Worm (Caenorhabditis elegans) whole organism, young adult: ENCODE results near the gene ZK856.6.

Experiments
- D2030.7 ChIP-seq: fragments of 200-800 bp; sonication (Bioruptor generic); IDR thresholded peaks from 2 replicates; pipeline ENCODE4 v1.3.6; 2022; ENCODE audit warnings: missing genetic modification reagents, missing genetic modification characterization, missing compliant biosample characterization
- F57A8.1 ChIP-seq: fragments of 200-800 bp; sonication (Bioruptor generic); optimal IDR thresholded peaks from 2 replicates; lab custom pipeline; 2018; ENCODE audit warnings: mild to moderate bottlenecking, missing genetic modification characterization, moderate library complexity, missing compliant biosample characterization
- K12H6.12 ChIP-seq: fragments of 200-800 bp; sonication (Bioruptor generic); optimal IDR thresholded peaks from 2 replicates; lab custom pipeline; 2018; ENCODE audit warnings: mild to moderate bottlenecking, missing genetic modification characterization, missing compliant biosample characterization
- T26A5.8 ChIP-seq: sonication (generic microtip); optimal IDR thresholded peaks from 2 replicates; lab custom pipeline; 2016; ENCODE audit warnings: missing genetic modification characterization, missing compliant biosample characterization
- Y67H2A.10 ChIP-seq: fragments of 200-800 bp; sonication (Bioruptor generic); conservative IDR thresholded peaks from 2 replicates; pipeline ENCODE4 v1.3.6; 2022; ENCODE audit warnings: missing genetic modification reagents, missing genetic modification characterization, missing compliant biosample characterization
- Y79H2A.3 ChIP-seq: fragments of 200-800 bp; sonication (Bioruptor generic); conservative IDR thresholded peaks from 2 replicates; pipeline ENCODE4 v1.3.6; 2022; ENCODE audit warnings: missing genetic modification reagents, missing genetic modification characterization, missing compliant biosample characterization
- ZK185.1 ChIP-seq: sonication (generic microtip); optimal IDR thresholded peaks from 2 replicates; lab custom pipeline; 2016; ENCODE audit warnings: mild to moderate bottlenecking, missing genetic modification characterization, missing compliant biosample characterization; ENCODE audit not compliant: poor library complexity, severe bottlenecking
- akir-1 ChIP-seq: fragments of 200-800 bp; sonication (Bioruptor generic); optimal IDR thresholded peaks from 2 replicates; lab custom pipeline; 2018; ENCODE audit warnings: mild to moderate bottlenecking, missing genetic modification characterization, moderate library complexity, missing compliant biosample characterization
- aptf-2 ChIP-seq: fragments of 200-800 bp; sonication (Bioruptor generic); conservative IDR thresholded peaks from 2 replicates; pipeline ENCODE4 v1.3.6; 2022; ENCODE audit warnings: missing genetic modification reagents, missing genetic modification characterization, missing compliant biosample characterization
- bed-1 ChIP-seq: fragments of 200-800 bp; sonication (Bioruptor generic); IDR thresholded peaks from 2 replicates; pipeline ENCODE4 v1.3.6; 2022; ENCODE audit warnings: missing genetic modification reagents, missing genetic modification characterization, missing compliant biosample characterization
- cebp-1 ChIP-seq, 2 experiments: fragments of 200-800 bp in 1 of 2; sonication (Bioruptor generic) in 1 of 2; sonication (generic microtip) in 1 of 2; IDR thresholded peaks in 1 of 2; optimal IDR thresholded peaks in 1 of 2; 2 replicates each; pipeline versions ENCODE4 v1.3.6 to Lab custom; 2017 to 2022; ENCODE audit warnings: missing compliant biosample characterization in 2 of 2, missing genetic modification characterization in 2 of 2, mild to moderate bottlenecking in 1 of 2, missing genetic modification reagents in 1 of 2, moderate library complexity in 1 of 2
- ceh-100 ChIP-seq: fragments of 200-800 bp; sonication (Bioruptor generic); IDR thresholded peaks from 2 replicates; pipeline ENCODE4 v1.3.6; 2022; ENCODE audit warnings: missing genetic modification reagents, missing genetic modification characterization, missing compliant biosample characterization
- ceh-79 ChIP-seq: sonication (generic microtip); optimal IDR thresholded peaks from 2 replicates; lab custom pipeline; 2017; ENCODE audit warnings: mild to moderate bottlenecking, missing genetic modification characterization, missing compliant biosample characterization
- ceh-91 ChIP-seq: fragments of 200-800 bp; sonication (Bioruptor generic); IDR thresholded peaks from 2 replicates; pipeline ENCODE4 v1.3.6; 2022; ENCODE audit warnings: missing genetic modification reagents, missing genetic modification characterization, missing compliant biosample characterization
- chd-7 ChIP-seq: sonication (generic microtip); optimal IDR thresholded peaks from 2 replicates; lab custom pipeline; 2016; ENCODE audit warnings: mild to moderate bottlenecking, missing genetic modification characterization, moderate library complexity, missing compliant biosample characterization
- dox-1 ChIP-seq: fragments of 200-800 bp; sonication (Bioruptor generic); IDR thresholded peaks from 2 replicates; pipeline ENCODE4 v1.3.6; 2022; ENCODE audit warnings: missing genetic modification reagents, missing genetic modification characterization, missing compliant biosample characterization
- efl-1 ChIP-seq: fragments of 150-350 bp; optimal IDR thresholded peaks from 2 replicates; lab custom pipeline; 2014; ENCODE audit warnings: missing biosample characterization, missing genetic modification reagents, missing genetic modification characterization
- egl-44 ChIP-seq: fragments of 200-800 bp; sonication (Bioruptor generic); IDR thresholded peaks from 2 replicates; pipeline ENCODE4 v1.3.6; 2022; ENCODE audit warnings: missing genetic modification reagents, missing genetic modification characterization, missing compliant biosample characterization
- ekl-4 ChIP-seq: fragments of 200-800 bp; sonication (Bioruptor generic); IDR thresholded peaks from 2 replicates; pipeline ENCODE4 v1.3.6; 2022; ENCODE audit warnings: missing genetic modification reagents, missing genetic modification characterization, missing compliant biosample characterization
- him-1 ChIP-seq: sonication (generic microtip); optimal IDR thresholded peaks from 2 replicates; lab custom pipeline; 2016; ENCODE audit warnings: missing genotype, missing genetic modification reagents, missing genetic modification characterization, missing compliant biosample characterization
- hsf-1 ChIP-seq: fragments of 200-800 bp; sonication (Bioruptor generic); IDR thresholded peaks from 2 replicates; pipeline ENCODE4 v1.3.6; 2022; ENCODE audit warnings: missing genetic modification reagents, missing genetic modification characterization, missing compliant biosample characterization
- let-526 ChIP-seq: fragments of 200-800 bp; sonication (Bioruptor generic); IDR thresholded peaks from 2 replicates; pipeline ENCODE4 v1.3.6; 2022; ENCODE audit warnings: missing genetic modification reagents, missing genetic modification characterization, missing compliant biosample characterization
- let-607 ChIP-seq, 2 experiments: fragments of 200-800 bp in 1 of 2; sonication (Bioruptor generic) in 1 of 2; sonication (generic microtip) in 1 of 2; optimal IDR thresholded peaks; 2 replicates each; lab custom pipeline; 2016 to 2018; ENCODE audit warnings: mild to moderate bottlenecking in 2 of 2, missing compliant biosample characterization in 2 of 2, missing genetic modification characterization in 2 of 2, moderate library complexity in 2 of 2, missing genotype in 1 of 2
- lin-26 ChIP-seq: fragments of 200-800 bp; sonication (Bioruptor generic); IDR thresholded peaks from 2 replicates; pipeline ENCODE4 v1.3.6; 2022; ENCODE audit warnings: missing genetic modification reagents, missing genetic modification characterization, missing compliant biosample characterization
- lin-40 ChIP-seq: sonication (generic microtip); optimal IDR thresholded peaks from 2 replicates; lab custom pipeline; 2016; ENCODE audit warnings: missing genetic modification characterization, mild to moderate bottlenecking, missing compliant biosample characterization, missing genotype, missing genetic modification reagents
- lsl-1 ChIP-seq: fragments of 200-800 bp; sonication (Bioruptor generic); optimal IDR thresholded peaks from 2 replicates; lab custom pipeline; 2018; ENCODE audit warnings: mild to moderate bottlenecking, missing genetic modification characterization, moderate library complexity, missing compliant biosample characterization
- madf-3 ChIP-seq: fragments of 200-800 bp; sonication (Bioruptor generic); IDR thresholded peaks from 2 replicates; pipeline ENCODE4 v1.3.6; 2022; ENCODE audit warnings: missing genetic modification reagents, missing genetic modification characterization, missing compliant biosample characterization
- madf-6 ChIP-seq: fragments of 200-800 bp; sonication (Bioruptor generic); IDR thresholded peaks from 2 replicates; pipeline ENCODE4 v1.3.6; 2022; ENCODE audit warnings: missing genetic modification reagents, missing genetic modification characterization, missing compliant biosample characterization
- madf-8 ChIP-seq: fragments of 200-800 bp; sonication (Bioruptor generic); conservative IDR thresholded peaks from 2 replicates; pipeline ENCODE4 v1.3.6; 2022; ENCODE audit warnings: missing genetic modification reagents, missing genetic modification characterization, missing compliant biosample characterization
- mcd-1 ChIP-seq: fragments of 200-800 bp; sonication (Bioruptor generic); IDR thresholded peaks from 2 replicates; pipeline ENCODE4 v1.3.6; 2022; ENCODE audit warnings: missing genetic modification reagents, missing genetic modification characterization, missing compliant biosample characterization
- mel-28 ChIP-seq: sonication (generic microtip); optimal IDR thresholded peaks from 2 replicates; lab custom pipeline; 2016; ENCODE audit warnings: borderline replicate concordance, mild to moderate bottlenecking, missing genetic modification characterization, missing compliant biosample characterization
- mes-4 ChIP-seq: sonication (generic microtip); optimal IDR thresholded peaks from 2 replicates; lab custom pipeline; 2016; ENCODE audit warnings: missing genotype, missing genetic modification characterization, missing compliant biosample characterization
- mxl-1 ChIP-seq: sonication (generic microtip); optimal IDR thresholded peaks from 2 replicates; lab custom pipeline; 2016; ENCODE audit warnings: missing genetic modification characterization, missing compliant biosample characterization
- nhr-27 ChIP-seq: fragments of 200-800 bp; sonication (Bioruptor generic); optimal IDR thresholded peaks from 2 replicates; lab custom pipeline; 2018; ENCODE audit warnings: mild to moderate bottlenecking, missing genetic modification characterization, moderate library complexity, missing compliant biosample characterization
- nhr-80 ChIP-seq: sonication (generic microtip); optimal IDR thresholded peaks from 2 replicates; lab custom pipeline; 2016; ENCODE audit warnings: missing genetic modification characterization, missing compliant biosample characterization
- nhr-90 ChIP-seq: sonication (generic microtip); optimal IDR thresholded peaks from 2 replicates; lab custom pipeline; 2016; ENCODE audit warnings: missing genotype, mild to moderate bottlenecking, missing genetic modification characterization, missing compliant biosample characterization
- pha-4 ChIP-seq: fragments of 150-350 bp; sonication (generic microtip); optimal IDR thresholded peaks from 2 replicates; lab custom pipeline; 2014; ENCODE audit warnings: missing biosample characterization, missing genetic modification reagents, missing genetic modification characterization
- rpc-1 ChIP-seq, 2 experiments: fragments of 150-350 bp in 1 of 2; sonication (generic microtip) in 1 of 2; optimal IDR thresholded peaks; 2 replicates each; lab custom pipeline; 2014 to 2018; ENCODE audit warnings: missing biosample characterization in 1 of 2, missing genetic modification characterization in 1 of 2, missing genetic modification reagents in 1 of 2, missing genotype in 1 of 2
- snpc-1.1 ChIP-seq: sonication (generic microtip); optimal IDR thresholded peaks from 2 replicates; lab custom pipeline; 2017; ENCODE audit warnings: missing genetic modification characterization, mild to moderate bottlenecking, missing compliant biosample characterization, antibody characterized with exemption, moderate library complexity, missing genotype, missing genetic modification reagents; ENCODE audit not compliant: insufficient read depth
- snpc-3.4 ChIP-seq: sonication (generic microtip); optimal IDR thresholded peaks from 2 replicates; lab custom pipeline; 2017; ENCODE audit warnings: missing genetic modification characterization, mild to moderate bottlenecking, missing compliant biosample characterization, antibody characterized with exemption, moderate library complexity, missing genotype, missing genetic modification reagents
- xnd-1 ChIP-seq: sonication (generic microtip); optimal IDR thresholded peaks from 2 replicates; lab custom pipeline; 2016; ENCODE audit warnings: missing genotype, missing genetic modification reagents, missing genetic modification characterization, missing compliant biosample characterization
- ztf-18 ChIP-seq: sonication (generic microtip); optimal IDR thresholded peaks from 2 replicates; lab custom pipeline; 2016; ENCODE audit warnings: missing genotype, mild to moderate bottlenecking, missing genetic modification characterization, missing compliant biosample characterization
- ztf-22 ChIP-seq: fragments of 200-800 bp; sonication (Bioruptor generic); optimal IDR thresholded peaks from 2 replicates; lab custom pipeline; 2018; ENCODE audit warnings: mild to moderate bottlenecking, missing genetic modification characterization, moderate library complexity, missing compliant biosample characterization
- ztf-28 ChIP-seq: fragments of 200-800 bp; sonication (Bioruptor generic); IDR thresholded peaks from 2 replicates; pipeline ENCODE4 v1.3.6; 2022; ENCODE audit warnings: missing genetic modification reagents, missing genetic modification characterization, missing compliant biosample characterization
- ztf-3 ChIP-seq: fragments of 200-800 bp; sonication (Bioruptor generic); optimal IDR thresholded peaks from 2 replicates; lab custom pipeline; 2018; ENCODE audit warnings: mild to moderate bottlenecking, missing genetic modification characterization, missing compliant biosample characterization

ZK856.6 gene

ce11 chrV:10237959-10238444, 39.5 kb downstream of the ZK856.6 start (continued):
- TF ChIP-seq lin-40 (tag; lab: Kevin White, UChicago) = no peak
- TF ChIP-seq ztf-18 = peak; percentile 7
- no peak for TF ChIP-seq snpc-3.4
- TF ChIP-seq ztf-22 (GFP tag; lab: Kevin White, UChicago) = no peak
- TF ChIP-seq Y79H2A.3 (GFP tag; lab: Robert Waterston, UW) = peak; percentile 95
- no peak for TF ChIP-seq him-1 (tag; lab: Kevin White, UChicago)
- no peak for TF ChIP-seq ztf-3 (GFP tag; lab: Kevin White, UChicago)
- TF ChIP-seq madf-6 (GFP tag; lab: Robert Waterston, UW) = peak; percentile 75
- no peak for TF ChIP-seq rpc-1 (optimal IDR thresholded peaks at IDR 0.05; lab: Kevin White, UChicago)
- TF ChIP-seq rpc-1 (tag; optimal IDR thresholded peaks at IDR 0.05; lab: Kevin White, UChicago) = no peak
- TF ChIP-seq ekl-4 (GFP tag; lab: Robert Waterston, UW) = peak; percentile 89
- no peak for TF ChIP-seq let-526 (GFP tag; lab: Robert Waterston, UW)
- TF ChIP-seq ceh-79 (tag; lab: Kevin White, UChicago) = peak; percentile 83
- TF ChIP-seq egl-44 = no peak
- peak; percentile 30 for TF ChIP-seq mes-4 (tag; lab: Kevin White, UChicago)
- no peak for TF ChIP-seq ztf-28 (GFP tag; lab: Robert Waterston, UW)
- peak; percentile 78 for TF ChIP-seq chd-7
- TF ChIP-seq ceh-100 (GFP tag; lab: Robert Waterston, UW) = no peak

- no peak for TF ChIP-seq mxl-1
- peak; percentile 61 for TF ChIP-seq mcd-1 (GFP tag; lab: Robert Waterston, UW)
- peak; percentile 14 for TF ChIP-seq efl-1 (GFP tag; lab: Kevin White, UChicago)
- TF ChIP-seq nhr-27 (tag; lab: Kevin White, UChicago) = no peak
- TF ChIP-seq T26A5.8 (tag; lab: Kevin White, UChicago) = no peak
- no peak for TF ChIP-seq nhr-80 (tag; lab: Kevin White, UChicago)
- 0 out of 2 replicates have a peak, but pooled peaks have one; percentile 7 for TF ChIP-seq lin-26 (GFP tag; lab: Robert Waterston, UW)
- TF ChIP-seq dox-1 = peak; percentile 65
- TF ChIP-seq Y67H2A.10 (GFP tag; lab: Robert Waterston, UW) = no peak; the same call in 1 of the 2 replicates
- peak; percentile 71 for TF ChIP-seq madf-8 (GFP tag; lab: Robert Waterston, UW)
- no peak for TF ChIP-seq let-526 (GFP tag; lab: Robert Waterston, UW)
- no peak for TF ChIP-seq ceh-79 (tag; lab: Kevin White, UChicago)
- TF ChIP-seq hsf-1 (GFP tag; lab: Robert Waterston, UW) = no peak
- 0 out of 2 replicates have a peak, but pooled peaks have one; percentile 13 for TF ChIP-seq aptf-2
- TF ChIP-seq bed-1 = no peak
- TF ChIP-seq lsl-1 = peak; percentile 76
- no peak for TF ChIP-seq ZK185.1 (tag; lab: Kevin White, UChicago)
- TF ChIP-seq madf-6 (GFP tag; lab: Robert Waterston, UW) = peak; percentile 64; the same call in 1 of the 2 replicates
- peak; percentile 49; the same call in 1 of the 2 replicates for TF ChIP-seq D2030.7 (GFP tag; lab: Robert Waterston, UW)
- TF ChIP-seq madf-3 (GFP tag; lab: Robert Waterston, UW) = peak; percentile 97
- TF ChIP-seq F57A8.1 (GFP tag; lab: Kevin White, UChicago) = no peak
- TF ChIP-seq xnd-1 = peak; percentile 17
- TF ChIP-seq K12H6.12 (tag; lab: Kevin White, UChicago) = no peak
- TF ChIP-seq pha-4 (tag; lab: Kevin White, UChicago) = no peak
- TF ChIP-seq ztf-28 (GFP tag; lab: Robert Waterston, UW) = 0 out of 2 replicates have a peak, but pooled peaks have one; percentile 48
- no peak for TF ChIP-seq ztf-18
- no peak for TF ChIP-seq let-607 (tag; optimal IDR thresholded peaks at IDR 0.05; lab: Kevin White, UChicago)
- peak; percentile 68 for TF ChIP-seq ceh-91 (GFP tag; lab: Robert Waterston, UW)
- TF ChIP-seq nhr-90 (tag; lab: Kevin White, UChicago) = no peak
- TF ChIP-seq cebp-1 (GFP tag; IDR thresholded peaks at IDR 0.05; lab: Robert Waterston, UW) = no peak
- no peak for TF ChIP-seq cebp-1 (tag; optimal IDR thresholded peaks at IDR 0.05; lab: Kevin White, UChicago)
- TF ChIP-seq snpc-1.1 (tag; lab: Kevin White, UChicago) = no peak
- no peak for TF ChIP-seq mel-28
- no peak for TF ChIP-seq akir-1 (GFP tag; lab: Kevin White, UChicago)
These were observed 40.2 kb downstream of the ZK856.6 start, which contains the start of gene fubl-1 for ce11 chrV:10238665-10239064. TSS of gene fubl-1 (minus strand) at chrV:10238866.
